Fruit fly (Drosophila melanogaster) whole organism, embryonic: ENCODE results near the gene CG31816.

Experiments
- Aef1 ChIP-seq: fragments of 200-800 bp; sonication (Bioruptor generic); IDR thresholded peaks from 3 replicates; pipeline ENCODE4 v1.3.6; 2022; ENCODE audit warnings: missing biosample characterization, missing genetic modification characterization
- Atf3 ChIP-seq: fragments of 200-800 bp; sonication (Bioruptor generic); optimal IDR thresholded peaks from 3 replicates; lab custom pipeline; 2016; ENCODE audit warnings: missing biosample characterization, missing genetic modification characterization
- Awh ChIP-seq: fragments of 200-800 bp; sonication (Bioruptor generic); IDR thresholded peaks from 2 replicates; pipeline ENCODE4, ENCODE4 v1.3.6; 2022; ENCODE audit warnings: missing biosample characterization, missing genetic modification characterization
- Bteb2 ChIP-seq: fragments of 200-800 bp; sonication (Bioruptor generic); optimal IDR thresholded peaks from 2 replicates; lab custom pipeline; 2016; ENCODE audit warnings: missing biosample characterization, missing genetic modification characterization
- CG10209 ChIP-seq: fragments of 200-800 bp; sonication (Bioruptor generic); optimal IDR thresholded peaks from 3 replicates; lab custom pipeline; 2017; ENCODE audit warnings: missing biosample characterization, mild to moderate bottlenecking, missing genetic modification characterization, missing genetic modification reagents
- CG10321 ChIP-seq: fragments of 200-800 bp; sonication (Bioruptor generic); IDR thresholded peaks from 2 replicates; pipeline ENCODE4 v1.3.6; 2022; ENCODE audit warnings: missing biosample characterization, missing genetic modification characterization
- CG11247 ChIP-seq: fragments of 200-800 bp; sonication (Bioruptor generic); IDR thresholded peaks from 2 replicates; pipeline ENCODE4 v1.3.6; 2022; ENCODE audit warnings: missing biosample characterization, missing genetic modification characterization
- CG11695 ChIP-seq: fragments of 200-800 bp; sonication (Bioruptor generic); IDR thresholded peaks from 3 replicates; pipeline ENCODE4 v1.3.6; 2022; ENCODE audit warnings: missing biosample characterization, missing genetic modification characterization
- CG12299 ChIP-seq: fragments of 200-800 bp; sonication (Bioruptor generic); optimal IDR thresholded peaks from 2 replicates; lab custom pipeline; 2018; ENCODE audit warnings: missing biosample characterization, mild to moderate bottlenecking, missing genetic modification characterization
- CG12769 ChIP-seq: fragments of 200-800 bp; sonication (Bioruptor generic); optimal IDR thresholded peaks from 2 replicates; lab custom pipeline; 2019; ENCODE audit warnings: missing biosample characterization, mild to moderate bottlenecking, missing genetic modification characterization, moderate library complexity
- CG14050 ChIP-seq: fragments of 200-800 bp; sonication (Bioruptor generic); IDR thresholded peaks from 3 replicates; pipeline ENCODE4 v1.3.6; 2022; ENCODE audit warnings: missing biosample characterization, missing genetic modification characterization
- CG15073 ChIP-seq: fragments of 200-800 bp; sonication (Bioruptor generic); optimal IDR thresholded peaks from 2 replicates; lab custom pipeline; 2016; ENCODE audit warnings: missing biosample characterization, missing genetic modification characterization
- CG1529 ChIP-seq: fragments of 200-800 bp; sonication (Bioruptor generic); optimal IDR thresholded peaks from 3 replicates; lab custom pipeline; 2018; ENCODE audit warnings: missing biosample characterization, missing genetic modification characterization
- CG1603 ChIP-seq: fragments of 200-800 bp; sonication (Bioruptor generic); optimal IDR thresholded peaks from 2 replicates; lab custom pipeline; 2019; ENCODE audit warnings: missing biosample characterization, mild to moderate bottlenecking, missing genetic modification characterization, moderate library complexity
- CG16863 ChIP-seq: fragments of 200-800 bp; sonication (Bioruptor generic); optimal IDR thresholded peaks from 3 replicates; lab custom pipeline; 2016; ENCODE audit warnings: missing biosample characterization, missing genetic modification characterization
- CG17328 ChIP-seq: fragments of 200-800 bp; sonication (Bioruptor generic); IDR thresholded peaks from 2 replicates; pipeline ENCODE4 v1.3.6; 2022; ENCODE audit warnings: missing biosample characterization, missing genetic modification characterization
- CG17385 ChIP-seq: fragments of 200-800 bp; sonication (Bioruptor generic); optimal IDR thresholded peaks from 3 replicates; lab custom pipeline; 2018; ENCODE audit warnings: missing biosample characterization, mild to moderate bottlenecking, missing genetic modification characterization
- CG18011 ChIP-seq: fragments of 200-800 bp; sonication (Bioruptor generic); optimal IDR thresholded peaks from 2 replicates; lab custom pipeline; 2017; ENCODE audit warnings: missing biosample characterization, missing genetic modification characterization, mild to moderate bottlenecking, moderate library complexity, missing genotype
- CG18619 ChIP-seq: fragments of 200-800 bp; sonication (Bioruptor generic); optimal IDR thresholded peaks from 3 replicates; lab custom pipeline; 2017; ENCODE audit warnings: missing biosample characterization, mild to moderate bottlenecking, missing genetic modification characterization
- CG2875 ChIP-seq: fragments of 200-800 bp; sonication (Bioruptor generic); optimal IDR thresholded peaks from 2 replicates; lab custom pipeline; 2017; ENCODE audit warnings: missing biosample characterization, mild to moderate bottlenecking, missing genetic modification characterization, missing genetic modification reagents
- CG3847 ChIP-seq: fragments of 200-800 bp; sonication (Bioruptor generic); IDR thresholded peaks from 2 replicates; pipeline ENCODE4 v1.3.6; 2022; ENCODE audit warnings: missing biosample characterization, missing genetic modification characterization
- CG4617 ChIP-seq: fragments of 200-800 bp; sonication (Bioruptor generic); optimal IDR thresholded peaks from 3 replicates; lab custom pipeline; 2016; ENCODE audit warnings: missing biosample characterization, missing genetic modification characterization, borderline replicate concordance
- CG6654 ChIP-seq: fragments of 200-800 bp; sonication (Bioruptor generic); optimal IDR thresholded peaks from 2 replicates; lab custom pipeline; 2017; ENCODE audit warnings: missing biosample characterization, mild to moderate bottlenecking, missing genetic modification characterization
- CG8290 ChIP-seq, 3 experiments: fragments of 200-800 bp; sonication (Bioruptor generic); optimal IDR thresholded peaks; 2 replicates each; lab custom pipeline; 2016 to 2019; ENCODE audit warnings: missing biosample characterization in 3 of 3, missing genetic modification characterization in 3 of 3, mild to moderate bottlenecking in 2 of 3, moderate library complexity in 1 of 3
- CHES-1-like ChIP-seq: fragments of 200-800 bp; sonication (Bioruptor generic); optimal IDR thresholded peaks from 2 replicates; lab custom pipeline; 2016; ENCODE audit warnings: missing biosample characterization, missing genetic modification characterization
- CrebB ChIP-seq: fragments of 200-800 bp; sonication (Bioruptor generic); optimal IDR thresholded peaks from 3 replicates; lab custom pipeline; 2018; ENCODE audit warnings: missing biosample characterization, mild to moderate bottlenecking, missing genetic modification characterization
- E2f1 ChIP-seq: fragments of 200-800 bp; sonication (Bioruptor generic); IDR thresholded peaks from 2 replicates; pipeline ENCODE4 v1.3.6; 2022; ENCODE audit warnings: missing biosample characterization, missing genetic modification characterization
- Ets97D ChIP-seq: fragments of 200-800 bp; sonication (Bioruptor generic); optimal IDR thresholded peaks from 3 replicates; lab custom pipeline; 2016; ENCODE audit warnings: missing biosample characterization, missing genetic modification characterization
- Lhr ChIP-seq: fragments of 200-800 bp; sonication (Bioruptor generic); optimal IDR thresholded peaks from 3 replicates; lab custom pipeline; 2017; ENCODE audit warnings: mild to moderate bottlenecking, missing biosample characterization, missing genetic modification reagents, missing genetic modification characterization
- Mes4 ChIP-seq: fragments of 200-800 bp; sonication (Bioruptor generic); optimal IDR thresholded peaks from 2 replicates; lab custom pipeline; 2016; ENCODE audit warnings: missing biosample characterization, missing genetic modification characterization
- NC2α ChIP-seq: fragments of 200-800 bp; sonication (Bioruptor generic); optimal IDR thresholded peaks from 2 replicates; lab custom pipeline; 2016; ENCODE audit warnings: missing biosample characterization, missing genetic modification characterization
- Ptx1 ChIP-seq: fragments of 200-800 bp; sonication (Bioruptor generic); IDR thresholded peaks from 2 replicates; pipeline ENCODE4 v1.3.6; 2022; ENCODE audit warnings: missing biosample characterization, missing genetic modification characterization
- Rfx ChIP-seq: fragments of 200-800 bp; sonication (Bioruptor generic); IDR thresholded peaks from 2 replicates; pipeline ENCODE4 v1.3.6; 2022; ENCODE audit warnings: missing biosample characterization, missing genetic modification characterization
- Vsx1 ChIP-seq: fragments of 200-800 bp; sonication (Bioruptor generic); optimal IDR thresholded peaks from 2 replicates; lab custom pipeline; 2017; ENCODE audit warnings: missing biosample characterization, mild to moderate bottlenecking, missing genetic modification characterization, missing genetic modification reagents
- bbx ChIP-seq: fragments of 200-800 bp; sonication (Bioruptor generic); IDR thresholded peaks from 2 replicates; pipeline ENCODE4 v1.3.6; 2022; ENCODE audit warnings: missing biosample characterization, missing genetic modification characterization; ENCODE audit not compliant: partially characterized antibody
- bigmax ChIP-seq: fragments of 200-800 bp; sonication (Bioruptor generic); optimal IDR thresholded peaks from 2 replicates; lab custom pipeline; 2018; ENCODE audit warnings: missing biosample characterization, mild to moderate bottlenecking, missing genetic modification characterization
- dm ChIP-seq: fragments of 200-800 bp; sonication (Bioruptor generic); optimal IDR thresholded peaks from 3 replicates; lab custom pipeline; 2016; ENCODE audit warnings: missing biosample characterization, missing genetic modification characterization
- dmrt99B ChIP-seq: fragments of 200-800 bp; sonication (Bioruptor generic); optimal IDR thresholded peaks from 2 replicates; lab custom pipeline; 2018; ENCODE audit warnings: missing biosample characterization, mild to moderate bottlenecking, missing genetic modification characterization, moderate library complexity
- ftz-f1 ChIP-seq: fragments of 200-800 bp; sonication (Bioruptor generic); optimal IDR thresholded peaks from 2 replicates; lab custom pipeline; 2016; ENCODE audit warnings: missing biosample characterization, missing genetic modification characterization
- gsb-n ChIP-seq: fragments of 200-800 bp; sonication (Bioruptor generic); optimal IDR thresholded peaks from 3 replicates; lab custom pipeline; 2018; ENCODE audit warnings: missing biosample characterization, mild to moderate bottlenecking, missing genetic modification characterization
- klu ChIP-seq: fragments of 200-800 bp; sonication (Bioruptor generic); IDR thresholded peaks from 2 replicates; pipeline ENCODE4 v1.3.6; 2022; ENCODE audit warnings: missing biosample characterization, missing genetic modification characterization
- lola ChIP-seq, 3 experiments: fragments of >200 bp in 2 of 3; fragments of 200-800 bp in 1 of 3; sonication (Bioruptor generic) in 1 of 3; optimal IDR thresholded peaks; 2 replicates each; lab custom pipeline; 2017 to 2019; ENCODE audit warnings: missing biosample characterization in 3 of 3, missing genetic modification characterization in 3 of 3, mild to moderate bottlenecking in 1 of 3, moderate library complexity in 1 of 3
- oc ChIP-seq: fragments of 200-800 bp; sonication (Bioruptor generic); optimal IDR thresholded peaks from 2 replicates; lab custom pipeline; 2018; ENCODE audit warnings: missing biosample characterization, mild to moderate bottlenecking, missing genetic modification characterization, moderate library complexity
- org-1 ChIP-seq: fragments of 200-800 bp; sonication (Bioruptor generic); optimal IDR thresholded peaks from 2 replicates; lab custom pipeline; 2017; ENCODE audit warnings: missing biosample characterization, missing genetic modification characterization
- seq ChIP-seq: fragments of 200-800 bp; sonication (Bioruptor generic); IDR thresholded peaks from 2 replicates; pipeline ENCODE4 v1.3.6; 2022; ENCODE audit warnings: missing biosample characterization, missing genetic modification characterization
- sisA ChIP-seq: fragments of 200-800 bp; sonication (Bioruptor generic); IDR thresholded peaks from 2 replicates; pipeline ENCODE4 v1.3.6; 2022; ENCODE audit warnings: missing biosample characterization, missing genetic modification characterization
- vvl ChIP-seq: fragments of 200-800 bp; sonication (Bioruptor generic); IDR thresholded peaks from 2 replicates; pipeline ENCODE4 v1.3.6; 2022; ENCODE audit warnings: missing biosample characterization, missing genetic modification characterization
- wek ChIP-seq: fragments of 200-800 bp; sonication (Bioruptor generic); optimal IDR thresholded peaks from 3 replicates; lab custom pipeline; 2018; ENCODE audit warnings: missing biosample characterization, mild to moderate bottlenecking, missing genetic modification characterization, moderate library complexity
- zfh2 ChIP-seq: fragments of 200-800 bp; sonication (Bioruptor generic); optimal IDR thresholded peaks from 2 replicates; lab custom pipeline; 2016; ENCODE audit warnings: missing biosample characterization, missing genetic modification characterization

The CG31816 gene

DNA sequence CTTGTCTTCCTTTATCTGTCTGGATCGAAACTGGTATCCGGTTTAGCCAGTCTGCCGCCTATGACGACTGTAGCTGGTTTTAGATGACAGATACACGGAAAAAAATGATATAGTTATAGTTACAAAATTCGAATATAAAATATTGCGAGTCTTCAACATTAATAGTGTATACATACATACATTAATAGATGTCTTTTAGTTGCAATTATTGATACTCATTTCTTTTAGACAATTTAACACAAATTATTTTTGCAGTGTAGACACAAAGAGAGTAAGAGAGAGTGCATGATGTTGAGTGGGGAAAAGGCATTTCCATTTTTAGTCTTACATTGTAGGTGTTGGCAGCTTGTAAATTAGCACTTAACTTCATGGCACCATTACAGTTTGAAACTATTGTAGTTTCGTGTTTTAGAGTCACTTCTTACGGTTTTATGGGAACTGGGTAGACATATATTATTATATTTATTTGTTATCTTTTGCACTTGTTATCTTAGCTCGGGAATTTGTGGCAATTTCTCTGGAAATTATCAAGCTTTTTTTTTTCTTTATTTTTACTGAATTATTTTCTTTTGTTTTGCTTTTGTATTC lies 47.1 kb upstream of the CG31816 start (continued):
- TF ChIP-seq CG12769 (tag; lab: Kevin White, UChicago) (peak; percentile 95), zfh2 (GFP tag; lab: Kevin White, UChicago) (peak; percentile 34), CG18011 (peak; percentile 7), CG1529 (GFP tag; lab: Kevin White, UChicago) (peak; percentile 83), CG4617 (GFP tag; lab: Kevin White, UChicago) (peak; percentile 72), CG16863 (GFP tag; lab: Kevin White, UChicago) (peak; percentile 72), CG11695 (GFP tag; lab: Robert Waterston, UW) (peak; percentile 40; the same call in 1 of the 3 replicates), CG17385 (GFP tag; lab: Kevin White, UChicago) (peak; percentile 89), Lhr (GFP tag; lab: Kevin White, UChicago) (peak; percentile 63), CG10321 (GFP tag; lab: Robert Waterston, UW) (peak; percentile 42; the same call in 1 of the 2 replicates), org-1 (GFP tag; lab: Kevin White, UChicago) (peak; percentile 82), CG1603 (tag; lab: Kevin White, UChicago) (peak; percentile 96), ftz-f1 (no peak), gsb-n (tag; lab: Kevin White, UChicago) (peak; percentile 95), NC2α (GFP tag; lab: Kevin White, UChicago) (peak; percentile 69), oc (tag; lab: Kevin White, UChicago) (peak; percentile 95), sisA (GFP tag; lab: Robert Waterston, UW) (no peak; the same call in 1 of the 2 replicates), Awh (no peak), Ptx1 (GFP tag; lab: Robert Waterston, UW) (peak; percentile 82), Bteb2 (GFP tag; lab: Kevin White, UChicago) (peak; percentile 79), Rfx (GFP tag; lab: Robert Waterston, UW) (peak; percentile 83), wek (GFP tag; lab: Kevin White, UChicago) (peak; percentile 74), CG18619 (GFP tag; lab: Kevin White, UChicago) (peak; percentile 74), dm (GFP tag; lab: Kevin White, UChicago) (peak; percentile 73), CG14050 (GFP tag; lab: Robert Waterston, UW) (peak; percentile 75), Mes4 (GFP tag; lab: Kevin White, UChicago) (peak; percentile 79), CG12299 (tag; lab: Kevin White, UChicago) (peak; percentile 91), CG8290 (GFP tag; optimal IDR thresholded peaks at IDR 0.05; lab: Kevin White, UChicago) (peak; percentile 85), CG8290 (tag; optimal IDR thresholded peaks at IDR 0.05; lab: Kevin White, UChicago) (peak in 1 of 2 experiments; percentile 93), CG10209 (peak; percentile 83), CG2875 (peak; percentile 88), seq (GFP tag; lab: Robert Waterston, UW) (0 out of 2 replicates have a peak, but pooled peaks have one; percentile 46), Atf3 (GFP tag; lab: Kevin White, UChicago) (peak; percentile 67), CG3847 (GFP tag; lab: Robert Waterston, UW) (peak; percentile 72), bbx (GFP tag; lab: Robert Waterston, UW) (no peak), klu (GFP tag; lab: Robert Waterston, UW) (peak; percentile 64), CG15073 (peak; percentile 28), CrebB (tag; lab: Kevin White, UChicago) (peak; percentile 90), Vsx1 (GFP tag; lab: Kevin White, UChicago) (peak; percentile 74), E2f1 (GFP tag; lab: Robert Waterston, UW) (no peak), CG17328 (GFP tag; lab: Robert Waterston, UW) (peak; percentile 90), Ets97D (no peak), CG11247 (GFP tag; lab: Robert Waterston, UW) (peak; percentile 44; the same call in 1 of the 2 replicates), Aef1 (GFP tag; lab: Robert Waterston, UW) (no peak), lola (GFP tag; optimal IDR thresholded peaks at IDR 0.05; lab: Kevin White, UChicago) (peak in 1 of 3 experiments; percentile 92), bigmax (GFP tag; lab: Kevin White, UChicago) (no peak), CG6654 (peak; percentile 94), vvl (GFP tag; lab: Robert Waterston, UW) (peak; percentile 94), dmrt99B (tag; lab: Kevin White, UChicago) (peak; percentile 4), CHES-1-like (GFP tag; lab: Kevin White, UChicago) (peak; percentile 65)
